Worm (Caenorhabditis elegans) whole organism, young adult: ENCODE measurements around the gene sri-36.

Experiments used
- F22D6.2 ChIP-seq: sonication (generic microtip); optimal IDR thresholded peaks from 2 replicates; lab custom pipeline; 2016; ENCODE audit warnings: mild to moderate bottlenecking, missing genetic modification characterization, missing compliant biosample characterization
- lin-35 ChIP-seq, 3 experiments: fragments of 150-350 bp in 2 of 3; sonication (generic microtip) in 1 of 3; optimal IDR thresholded peaks; 2 replicates each; lab custom pipeline; 2014 to 2018; ENCODE audit warnings: missing biosample characterization in 3 of 3, missing genetic modification characterization in 3 of 3, missing genetic modification reagents in 3 of 3
- mxl-1 ChIP-seq: sonication (generic microtip); optimal IDR thresholded peaks from 2 replicates; lab custom pipeline; 2016; ENCODE audit warnings: missing genetic modification characterization, missing compliant biosample characterization

ce11 chrII:2610202-2610912, 25.0 kb upstream of the sri-36 start, which contains the start of gene sri-38:
- TF ChIP-seq lin-35 (GFP tag; optimal IDR thresholded peaks at IDR 0.05; lab: Kevin White, UChicago) = no peak
- no peak for TF ChIP-seq F22D6.2 (tag; lab: Kevin White, UChicago)
- TF ChIP-seq mxl-1 (tag; lab: Kevin White, UChicago) = no peak
